Worm (Caenorhabditis elegans) whole organism, mixed stage, embryonic: ENCODE data around the gene dcaf-1.

Experiments
- ceh-39 ChIP-seq: fragments of 150-350 bp; optimal IDR thresholded peaks from 2 replicates; lab custom pipeline; 2014; ENCODE audit warnings: missing biosample characterization, missing genetic modification characterization
- drap-1 ChIP-seq: fragments of 200-800 bp; sonication (Bioruptor generic); optimal IDR thresholded peaks from 3 replicates; lab custom pipeline; 2018; ENCODE audit warnings: mild to moderate bottlenecking, missing genetic modification characterization, missing compliant biosample characterization
- mab-5 ChIP-seq: fragments of 150-350 bp; optimal IDR thresholded peaks from 2 replicates; lab custom pipeline; 2014; ENCODE audit warnings: missing biosample characterization, missing genetic modification characterization
- nhr-12 ChIP-seq: fragments of 150-350 bp; optimal IDR thresholded peaks from 2 replicates; lab custom pipeline; 2014; ENCODE audit warnings: missing biosample characterization, missing genetic modification characterization
- nhr-237 ChIP-seq: fragments of 150-350 bp; optimal IDR thresholded peaks from 2 replicates; lab custom pipeline; 2014; ENCODE audit warnings: missing biosample characterization, missing genetic modification characterization
- nhr-28 ChIP-seq: fragments of 150-350 bp; optimal IDR thresholded peaks from 2 replicates; lab custom pipeline; 2014; ENCODE audit warnings: missing biosample characterization, missing genetic modification characterization
- pha-4 ChIP-seq: fragments of 150-350 bp; optimal IDR thresholded peaks from 2 replicates; lab custom pipeline; 2018; ENCODE audit warnings: missing biosample characterization, missing genetic modification reagents, missing genetic modification characterization
- unc-39 ChIP-seq: fragments of 150-350 bp; optimal IDR thresholded peaks from 2 replicates; lab custom pipeline; 2014; ENCODE audit warnings: missing biosample characterization, missing genetic modification characterization

- no peak for TF ChIP-seq drap-1 (GFP tag; lab: Kevin White, UChicago)
- TF ChIP-seq nhr-12 (tag; lab: Kevin White, UChicago) = no peak
- no peak for TF ChIP-seq nhr-28 (tag; lab: Kevin White, UChicago)
- no peak for TF ChIP-seq ceh-39 (tag; lab: Kevin White, UChicago)
- no peak for TF ChIP-seq unc-39 (tag; lab: Kevin White, UChicago)
- no peak for TF ChIP-seq nhr-237
- no peak for TF ChIP-seq mab-5 (tag; lab: Kevin White, UChicago)
- no peak for TF ChIP-seq pha-4 (tag; lab: Kevin White, UChicago)
Observed at ce11 chrIV:9728376-9728775, 21.9 kb upstream of the dcaf-1 start, which contains the start of gene nhr-100.
